Worm (Caenorhabditis elegans) whole organism, late embryonic: ENCODE results near the gene Y32B12C.1.
"Not testable (repeated sequence)": the region's sequence is repeated elsewhere in the genome, so short reads cannot be mapped to it uniquely, and the experiment has no call there.

Source experiments
- C08G9.2 ChIP-seq: sonication (generic microtip); optimal IDR thresholded peaks from 2 replicates; lab custom pipeline; 2016; ENCODE audit warnings: mild to moderate bottlenecking, missing genetic modification characterization, moderate library complexity, missing compliant biosample characterization
- C38D4.7 ChIP-seq: fragments of 200-800 bp; sonication (Bioruptor generic); optimal IDR thresholded peaks from 2 replicates; lab custom pipeline; 2018; ENCODE audit warnings: mild to moderate bottlenecking, missing genetic modification characterization, moderate library complexity, missing compliant biosample characterization
- F13H6.1 ChIP-seq: sonication (generic microtip); optimal IDR thresholded peaks from 2 replicates; lab custom pipeline; 2016; ENCODE audit warnings: missing genetic modification characterization, missing compliant biosample characterization
- K09A11.1 ChIP-seq: sonication (generic microtip); optimal IDR thresholded peaks from 2 replicates; lab custom pipeline; 2017; ENCODE audit warnings: antibody characterized with exemption, mild to moderate bottlenecking, missing genetic modification characterization, missing compliant biosample characterization; ENCODE audit not compliant: insufficient read depth
- Y22D7AL.16 ChIP-seq: sonication (generic microtip); optimal IDR thresholded peaks from 2 replicates; lab custom pipeline; 2016; ENCODE audit warnings: missing genetic modification characterization, missing compliant biosample characterization
- ama-1 ChIP-seq: fragments of 150-350 bp; optimal IDR thresholded peaks from 2 replicates; lab custom pipeline; 2014
- ceh-18 ChIP-seq: sonication (generic microtip); optimal IDR thresholded peaks from 2 replicates; lab custom pipeline; 2016; ENCODE audit warnings: missing genetic modification characterization, missing compliant biosample characterization
- ceh-2 ChIP-seq: sonication (generic microtip); optimal IDR thresholded peaks from 2 replicates; lab custom pipeline; 2016; ENCODE audit warnings: missing genotype, missing genetic modification characterization, missing compliant biosample characterization
- ceh-24 ChIP-seq: sonication (generic microtip); optimal IDR thresholded peaks from 2 replicates; lab custom pipeline; 2016; ENCODE audit warnings: mild to moderate bottlenecking, missing genetic modification characterization, missing compliant biosample characterization
- ceh-30 ChIP-seq: fragments of 150-350 bp; optimal IDR thresholded peaks from 2 replicates; lab custom pipeline; 2014; ENCODE audit warnings: missing biosample characterization, missing genetic modification characterization
- ceh-48 ChIP-seq: sonication (generic microtip); optimal IDR thresholded peaks from 2 replicates; lab custom pipeline; 2016; ENCODE audit warnings: missing genetic modification characterization, inconsistent platforms, missing compliant biosample characterization
- ceh-6 ChIP-seq: fragments of 200-800 bp; sonication (Bioruptor generic); optimal IDR thresholded peaks from 2 replicates; lab custom pipeline; 2018; ENCODE audit warnings: mild to moderate bottlenecking, missing genetic modification characterization, missing compliant biosample characterization
- dmd-4 ChIP-seq: sonication (generic microtip); optimal IDR thresholded peaks from 2 replicates; lab custom pipeline; 2016; ENCODE audit warnings: borderline replicate concordance, missing genetic modification characterization, missing compliant biosample characterization
- elt-4 ChIP-seq: sonication (generic microtip); optimal IDR thresholded peaks from 2 replicates; lab custom pipeline; 2016; ENCODE audit warnings: missing genetic modification characterization, missing compliant biosample characterization
- ets-4 ChIP-seq: sonication (generic microtip); optimal IDR thresholded peaks from 2 replicates; lab custom pipeline; 2016; ENCODE audit warnings: missing genetic modification characterization, missing compliant biosample characterization
- fkh-10 ChIP-seq: fragments of 150-350 bp; optimal IDR thresholded peaks from 2 replicates; lab custom pipeline; 2014; ENCODE audit warnings: missing biosample characterization, missing genetic modification reagents, missing genetic modification characterization
- gmeb-2 ChIP-seq: sonication (generic microtip); optimal IDR thresholded peaks from 2 replicates; lab custom pipeline; 2016; ENCODE audit warnings: missing genetic modification characterization, inconsistent platforms, missing compliant biosample characterization
- lin-11 ChIP-seq: fragments of 200-800 bp; sonication (Bioruptor generic); optimal IDR thresholded peaks from 2 replicates; lab custom pipeline; 2018; ENCODE audit warnings: mild to moderate bottlenecking, missing genetic modification characterization, missing compliant biosample characterization
- madf-2 ChIP-seq: sonication (generic microtip); optimal IDR thresholded peaks from 2 replicates; lab custom pipeline; 2017; ENCODE audit warnings: missing genetic modification characterization, missing compliant biosample characterization
- nhr-11 ChIP-seq: fragments of 150-350 bp; optimal IDR thresholded peaks from 2 replicates; lab custom pipeline; 2014; ENCODE audit warnings: missing biosample characterization, missing genetic modification characterization
- nhr-232 ChIP-seq: sonication (generic microtip); optimal IDR thresholded peaks from 2 replicates; lab custom pipeline; 2016; ENCODE audit warnings: missing genetic modification characterization, missing compliant biosample characterization
- npax-4 ChIP-seq: sonication (generic microtip); optimal IDR thresholded peaks from 2 replicates; lab custom pipeline; 2016; ENCODE audit warnings: missing genetic modification characterization, missing compliant biosample characterization
- pros-1 ChIP-seq: fragments of 150-350 bp; optimal IDR thresholded peaks from 2 replicates; lab custom pipeline; 2014; ENCODE audit warnings: missing biosample characterization, missing genetic modification reagents, missing genetic modification characterization
- sox-2 ChIP-seq: fragments of 200-800 bp; sonication (Bioruptor generic); IDR thresholded peaks from 2 replicates; pipeline ENCODE4 v1.3.6; 2022; ENCODE audit warnings: missing genetic modification reagents, missing genetic modification characterization, missing compliant biosample characterization
- syd-9 ChIP-seq: sonication (generic microtip); optimal IDR thresholded peaks from 2 replicates; lab custom pipeline; 2016; ENCODE audit warnings: mild to moderate bottlenecking, missing genetic modification characterization, moderate library complexity, missing compliant biosample characterization
- tbx-7 ChIP-seq: sonication (generic microtip); optimal IDR thresholded peaks from 2 replicates; lab custom pipeline; 2016; ENCODE audit warnings: missing genotype, missing genetic modification characterization, missing compliant biosample characterization
- ttx-3 ChIP-seq: sonication (generic microtip); optimal IDR thresholded peaks from 2 replicates; lab custom pipeline; 2016; ENCODE audit warnings: missing genetic modification reagents, missing genetic modification characterization, missing compliant biosample characterization
- unc-55 ChIP-seq: sonication (generic microtip); optimal IDR thresholded peaks from 2 replicates; lab custom pipeline; 2017; ENCODE audit warnings: missing biosample characterization, missing genetic modification reagents, missing genetic modification characterization
- unc-86 ChIP-seq: sonication (generic microtip); optimal IDR thresholded peaks from 2 replicates; lab custom pipeline; 2016; ENCODE audit warnings: missing genetic modification characterization, missing compliant biosample characterization

Gene Y32B12C.1

DNA sequence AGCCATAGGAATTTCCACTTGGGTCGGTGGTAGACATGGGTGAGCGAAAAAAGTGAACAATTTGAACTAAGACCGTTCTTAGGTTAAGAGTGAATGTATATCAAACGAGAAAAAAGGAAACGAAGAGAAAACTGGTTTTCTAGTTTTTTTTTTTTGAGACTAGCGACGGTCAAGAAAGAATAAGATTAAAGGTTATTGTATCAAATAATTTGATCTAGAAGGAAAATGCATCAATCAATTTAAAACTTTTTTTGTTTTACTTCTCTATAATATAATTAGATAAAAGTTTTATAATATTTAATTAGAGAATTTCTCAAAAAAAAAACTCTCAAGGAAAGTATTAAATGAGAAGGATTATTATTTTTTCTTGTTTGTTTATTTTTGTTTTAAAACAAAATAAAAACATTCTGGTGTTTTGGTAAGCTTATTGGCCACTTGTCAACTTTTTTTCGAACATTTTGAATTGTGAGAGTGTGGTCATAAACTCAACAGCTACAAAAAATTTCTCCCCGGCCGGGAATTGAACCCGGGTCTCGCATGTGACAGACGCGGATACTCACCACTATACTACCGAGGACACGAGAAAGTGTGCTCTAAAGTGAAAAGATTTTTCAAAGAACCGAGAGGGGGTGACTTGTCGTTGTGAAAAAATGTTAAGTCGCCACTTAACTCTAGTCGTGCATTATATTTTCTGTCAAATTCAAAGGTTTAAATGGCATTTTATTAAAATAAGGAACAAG, 39.0 kb downstream of the Y32B12C.1 start, which contains the start of gene W06G6.17:
Gene W06G6.17, minus strand, starts transcription at position 51 of the 740 bp plus-strand sequence.
- TF ChIP-seq madf-2 (no peak), dmd-4 (tag; lab: Kevin White, UChicago) (no peak), ceh-6 (GFP tag; lab: Kevin White, UChicago) (no peak), unc-55 (GFP tag; lab: Kevin White, UChicago) (no peak), Y22D7AL.16 (no peak), ceh-2 (tag; lab: Kevin White, UChicago) (no peak), pros-1 (no peak), nhr-11 (tag; lab: Kevin White, UChicago) (no peak), ceh-18 (no peak), elt-4 (tag; lab: Kevin White, UChicago) (no peak), fkh-10 (GFP tag; lab: Kevin White, UChicago) (no peak)

DNA sequence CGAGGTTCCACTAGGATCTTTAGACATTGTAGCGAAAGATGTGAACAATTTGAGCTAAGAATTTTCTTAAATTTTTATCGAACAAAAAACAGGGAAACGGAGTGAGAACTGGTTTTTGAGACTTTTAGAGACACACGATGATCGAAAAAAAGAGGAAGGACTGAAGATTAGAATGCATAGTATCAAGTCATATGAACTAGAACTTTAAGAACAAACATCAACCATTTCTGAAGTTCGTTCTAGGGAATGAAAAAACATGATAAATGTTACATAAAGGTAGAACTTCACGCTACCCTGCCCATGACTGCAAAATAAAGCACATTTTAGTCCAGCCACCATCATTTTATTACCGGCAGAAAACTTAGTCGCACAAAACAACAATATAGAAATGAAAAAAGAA, 40.0 kb downstream of the Y32B12C.1 start, which contains the start of gene W06G6.9:
Gene W06G6.9, minus strand, starts transcription at position 101 of the 400 bp plus-strand sequence.
- TF ChIP-seq ama-1 (lab: Kevin White, UChicago) (no peak), ets-4 (tag; lab: Kevin White, UChicago) (no peak), ttx-3 (tag; lab: Kevin White, UChicago) (no peak), nhr-232 (tag; lab: Kevin White, UChicago) (no peak), unc-86 (tag; lab: Kevin White, UChicago) (no peak), lin-11 (tag; lab: Kevin White, UChicago) (no peak), fkh-10 (GFP tag; lab: Kevin White, UChicago) (no peak), Y22D7AL.16 (no peak), unc-55 (GFP tag; lab: Kevin White, UChicago) (no peak), sox-2 (no peak)

ce11 chrV:16647093-16647492, 40.7 kb downstream of the Y32B12C.1 start, which contains the start of gene W06G6.10:
Gene W06G6.10 (minus strand): TSS chrV:16647193.
- no peak for TF ChIP-seq Y22D7AL.16
- TF ChIP-seq tbx-7: no peak
- no peak for TF ChIP-seq C38D4.7 (GFP tag; lab: Kevin White, UChicago)
- TF ChIP-seq unc-86 (tag; lab: Kevin White, UChicago): no peak
- TF ChIP-seq npax-4: no peak
- TF ChIP-seq gmeb-2 (tag; lab: Kevin White, UChicago): no peak
- no peak for TF ChIP-seq pros-1
- no peak for TF ChIP-seq ama-1 (lab: Kevin White, UChicago)
- TF ChIP-seq, all 69 proteins: peak for 0

ce11 chrV:16648317-16649018, 42.1 kb downstream of the Y32B12C.1 start, which contains the start of gene W06G6.20:
Gene W06G6.20 (minus strand): TSS chrV:16648367.
- no peak for TF ChIP-seq F13H6.1
- TF ChIP-seq ceh-48 (tag; lab: Kevin White, UChicago): no peak
- TF ChIP-seq ceh-2 (tag; lab: Kevin White, UChicago): no peak
- TF ChIP-seq C08G9.2 (tag; lab: Kevin White, UChicago): no peak
- no peak for TF ChIP-seq tbx-7
- no peak for TF ChIP-seq gmeb-2 (tag; lab: Kevin White, UChicago)
- no peak for TF ChIP-seq ceh-30 (tag; lab: Kevin White, UChicago)
- TF ChIP-seq lin-11 (tag; lab: Kevin White, UChicago): no peak
- TF ChIP-seq Y22D7AL.16: no peak
- no peak for TF ChIP-seq pros-1

DNA sequence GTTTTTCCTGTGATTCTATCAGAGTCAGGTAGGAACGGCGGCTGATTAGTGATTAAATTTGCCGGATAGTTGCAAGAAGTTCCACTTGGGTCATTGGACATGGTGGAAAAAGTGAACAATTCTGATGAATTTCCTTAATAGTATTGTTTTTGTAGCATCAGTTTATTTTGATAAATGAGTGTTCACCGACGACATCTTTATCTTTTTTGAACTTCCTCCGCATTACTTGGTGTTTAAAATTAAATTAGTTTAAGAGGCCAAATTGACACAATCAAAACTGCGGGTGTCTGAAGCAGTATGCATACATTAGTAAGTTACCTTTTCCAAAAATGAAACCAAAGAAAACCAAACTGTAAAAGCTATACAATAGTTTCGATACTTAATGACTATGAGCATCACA, 42.8 kb downstream of the Y32B12C.1 start, which contains the start of gene W06G6.11:
Gene W06G6.11, minus strand, starts transcription at position 101 of the 400 bp plus-strand sequence.
- TF ChIP-seq syd-9; ceh-24; K09A11.1 (tag; lab: Kevin White, UChicago): not testable (repeated sequence)
